Fruit fly (Drosophila melanogaster) whole organism, embryonic: ENCODE measurements around the gene Chd64.

ENCODE experiments used
- Ada2b ChIP-seq: fragments of 200-800 bp; sonication (Bioruptor generic); IDR thresholded peaks from 2 replicates; pipeline ENCODE4 v1.3.6; 2022; ENCODE audit warnings: missing biosample characterization, missing genetic modification characterization
- C15 ChIP-seq: fragments of 200-800 bp; sonication (Bioruptor generic); IDR thresholded peaks from 3 replicates; pipeline ENCODE4 v1.3.6; 2022; ENCODE audit warnings: missing biosample characterization, missing genetic modification characterization
- CG10147 ChIP-seq: fragments of 200-800 bp; sonication (Bioruptor generic); optimal IDR thresholded peaks from 2 replicates; lab custom pipeline; 2019; ENCODE audit warnings: missing biosample characterization, mild to moderate bottlenecking, missing genetic modification characterization, moderate library complexity
- CG11723 ChIP-seq: fragments of 200-800 bp; sonication (Bioruptor generic); optimal IDR thresholded peaks from 2 replicates; lab custom pipeline; 2017; ENCODE audit warnings: missing biosample characterization, mild to moderate bottlenecking, missing genetic modification characterization
- CG12659 ChIP-seq: fragments of 200-800 bp; sonication (Bioruptor generic); optimal IDR thresholded peaks from 3 replicates; lab custom pipeline; 2017; ENCODE audit warnings: mild to moderate bottlenecking, missing biosample characterization, missing genetic modification reagents, missing genetic modification characterization
- CG12744 ChIP-seq: fragments of 200-800 bp; sonication (Bioruptor generic); optimal IDR thresholded peaks from 2 replicates; lab custom pipeline; 2016; ENCODE audit warnings: missing biosample characterization, missing genetic modification characterization
- CG12942 ChIP-seq: fragments of 200-800 bp; sonication (Bioruptor generic); optimal IDR thresholded peaks from 3 replicates; lab custom pipeline; 2016; ENCODE audit warnings: missing biosample characterization, missing genetic modification characterization
- CG13287 ChIP-seq: fragments of 200-800 bp; sonication (Bioruptor generic); IDR thresholded peaks from 2 replicates; pipeline ENCODE4 v1.3.6; 2022; ENCODE audit warnings: missing biosample characterization, missing genetic modification characterization; ENCODE audit not compliant: partially characterized antibody
- CG15073 ChIP-seq: fragments of 200-800 bp; sonication (Bioruptor generic); optimal IDR thresholded peaks from 2 replicates; lab custom pipeline; 2016; ENCODE audit warnings: missing biosample characterization, missing genetic modification characterization
- CG1602 ChIP-seq: fragments of 200-800 bp; sonication (Bioruptor generic); optimal IDR thresholded peaks from 3 replicates; lab custom pipeline; 2016; ENCODE audit warnings: missing biosample characterization, missing genetic modification characterization
- CG17186 ChIP-seq: fragments of 200-800 bp; sonication (Bioruptor generic); optimal IDR thresholded peaks from 3 replicates; lab custom pipeline; 2017; ENCODE audit warnings: missing biosample characterization, missing genetic modification reagents, missing genetic modification characterization
- CG17359 ChIP-seq: fragments of 200-800 bp; sonication (Bioruptor generic); optimal IDR thresholded peaks from 3 replicates; lab custom pipeline; 2018; ENCODE audit warnings: missing biosample characterization, mild to moderate bottlenecking, missing genetic modification characterization, moderate library complexity
- CG17612 ChIP-seq: fragments of 200-800 bp; sonication (Bioruptor generic); IDR thresholded peaks from 2 replicates; pipeline ENCODE4 v1.3.6; 2022; ENCODE audit warnings: missing biosample characterization, missing genetic modification characterization
- CG8388 ChIP-seq: fragments of 200-800 bp; sonication (Bioruptor generic); optimal IDR thresholded peaks from 2 replicates; lab custom pipeline; 2019; ENCODE audit warnings: missing biosample characterization, mild to moderate bottlenecking, missing genetic modification characterization, moderate library complexity
- CG8944 ChIP-seq: fragments of 200-800 bp; sonication (Bioruptor generic); optimal IDR thresholded peaks from 3 replicates; lab custom pipeline; 2016; ENCODE audit warnings: missing biosample characterization, missing genetic modification characterization
- CG9215 ChIP-seq: fragments of 200-800 bp; sonication (Bioruptor generic); IDR thresholded peaks from 2 replicates; pipeline ENCODE4 v1.3.6; 2022; ENCODE audit warnings: missing biosample characterization, missing genetic modification characterization
- CG9876 ChIP-seq: fragments of 200-800 bp; sonication (Bioruptor generic); optimal IDR thresholded peaks from 2 replicates; lab custom pipeline; 2016; ENCODE audit warnings: missing biosample characterization, missing genetic modification characterization
- Camta ChIP-seq: fragments of 200-800 bp; sonication (Bioruptor generic); optimal IDR thresholded peaks from 2 replicates; lab custom pipeline; 2016; ENCODE audit warnings: missing biosample characterization, missing genetic modification characterization
- D19B ChIP-seq: fragments of 200-800 bp; sonication (Bioruptor generic); optimal IDR thresholded peaks from 2 replicates; lab custom pipeline; 2017; ENCODE audit warnings: missing biosample characterization, mild to moderate bottlenecking, missing genetic modification characterization
- Doc3 ChIP-seq: fragments of 200-800 bp; sonication (Bioruptor generic); IDR thresholded peaks from 3 replicates; pipeline ENCODE4 v1.3.6; 2022; ENCODE audit warnings: missing biosample characterization, missing genetic modification characterization; ENCODE audit not compliant: partially characterized antibody
- Eip74EF ChIP-seq, 2 experiments: fragments of 200-800 bp in 1 of 2; fragments of >200 bp in 1 of 2; sonication (Bioruptor generic) in 1 of 2; optimal IDR thresholded peaks; 2 replicates each; lab custom pipeline; 2017 to 2019; ENCODE audit warnings: missing biosample characterization in 2 of 2, missing genetic modification characterization in 2 of 2, mild to moderate bottlenecking in 1 of 2, moderate library complexity in 1 of 2
- Elba2 ChIP-seq: fragments of 200-800 bp; sonication (Bioruptor generic); optimal IDR thresholded peaks from 3 replicates; lab custom pipeline; 2016; ENCODE audit warnings: missing biosample characterization, missing genetic modification characterization
- Fer1 ChIP-seq: fragments of 200-800 bp; sonication (Bioruptor generic); optimal IDR thresholded peaks from 2 replicates; lab custom pipeline; 2017; ENCODE audit warnings: missing biosample characterization, mild to moderate bottlenecking, missing genetic modification characterization
- HLHmδ ChIP-seq: fragments of 200-800 bp; sonication (Bioruptor generic); optimal IDR thresholded peaks from 2 replicates; lab custom pipeline; 2018; ENCODE audit warnings: missing biosample characterization, mild to moderate bottlenecking, missing genetic modification characterization, moderate library complexity
- Hmr ChIP-seq: fragments of 200-800 bp; sonication (Bioruptor generic); optimal IDR thresholded peaks from 3 replicates; lab custom pipeline; 2017; ENCODE audit warnings: mild to moderate bottlenecking, missing biosample characterization, missing genetic modification reagents, missing genetic modification characterization
- Lhr ChIP-seq: fragments of 200-800 bp; sonication (Bioruptor generic); optimal IDR thresholded peaks from 3 replicates; lab custom pipeline; 2017; ENCODE audit warnings: mild to moderate bottlenecking, missing biosample characterization, missing genetic modification reagents, missing genetic modification characterization
- Mad ChIP-seq: fragments of 200-800 bp; sonication (Bioruptor generic); optimal IDR thresholded peaks from 2 replicates; lab custom pipeline; 2016; ENCODE audit warnings: missing biosample characterization, missing genetic modification characterization
- Nf-YA ChIP-seq: fragments of 200-800 bp; sonication (Bioruptor generic); IDR thresholded peaks from 2 replicates; pipeline ENCODE4 v1.3.6; 2022; ENCODE audit warnings: missing biosample characterization, missing genetic modification characterization
- Oaz ChIP-seq: fragments of 200-800 bp; sonication (Bioruptor generic); IDR thresholded peaks from 2 replicates; pipeline ENCODE4 v1.3.6; 2022; ENCODE audit warnings: missing biosample characterization, missing genetic modification characterization
- Opbp ChIP-seq: fragments of 200-800 bp; sonication (Bioruptor generic); IDR thresholded peaks from 3 replicates; pipeline ENCODE4 v1.3.6; 2022; ENCODE audit warnings: missing biosample characterization, missing genetic modification characterization; ENCODE audit not compliant: partially characterized antibody
- Rx ChIP-seq: fragments of 200-800 bp; sonication (Bioruptor generic); IDR thresholded peaks from 2 replicates; pipeline ENCODE4 v1.3.6; 2022; ENCODE audit warnings: missing biosample characterization, missing genetic modification characterization
- Six4 ChIP-seq: fragments of 200-800 bp; sonication (Bioruptor generic); optimal IDR thresholded peaks from 2 replicates; lab custom pipeline; 2016; ENCODE audit warnings: missing biosample characterization, missing genetic modification characterization
- Stat92E ChIP-seq, 3 experiments: fragments of >200 bp in 2 of 3; fragments of 200-800 bp in 1 of 3; sonication (Bioruptor generic) in 1 of 3; optimal IDR thresholded peaks; 2 replicates each; lab custom pipeline; 2017 to 2019; ENCODE audit warnings: missing biosample characterization in 3 of 3, missing genetic modification characterization in 3 of 3, mild to moderate bottlenecking in 1 of 3, moderate library complexity in 1 of 3
- ash1 ChIP-seq: fragments of 200-800 bp; sonication (Bioruptor generic); optimal IDR thresholded peaks from 2 replicates; lab custom pipeline; 2018; ENCODE audit warnings: missing biosample characterization, mild to moderate bottlenecking, missing genetic modification characterization
- az2 ChIP-seq: fragments of 200-800 bp; sonication (Bioruptor generic); optimal IDR thresholded peaks from 3 replicates; lab custom pipeline; 2016; ENCODE audit warnings: missing biosample characterization, missing genetic modification characterization
- eve ChIP-seq, 2 experiments: fragments of >200 bp; optimal IDR thresholded peaks; 2 replicates each; lab custom pipeline; 2017; ENCODE audit warnings: missing biosample characterization in 2 of 2, missing genetic modification characterization in 2 of 2
- exex ChIP-seq: fragments of 200-800 bp; sonication (Bioruptor generic); optimal IDR thresholded peaks from 4 replicates; lab custom pipeline; 2018; ENCODE audit warnings: missing biosample characterization, mild to moderate bottlenecking, missing genetic modification characterization, moderate library complexity
- fd102C ChIP-seq: fragments of 200-800 bp; sonication (Bioruptor generic); optimal IDR thresholded peaks from 2 replicates; lab custom pipeline; 2018; ENCODE audit warnings: missing biosample characterization, mild to moderate bottlenecking, missing genetic modification characterization, moderate library complexity
- hb ChIP-seq: fragments of 200-800 bp; sonication (Bioruptor generic); IDR thresholded peaks from 3 replicates; pipeline ENCODE4 v1.3.6; 2022; ENCODE audit warnings: missing biosample characterization, missing genetic modification characterization; ENCODE audit not compliant: partially characterized antibody
- lbe ChIP-seq: fragments of 200-800 bp; sonication (Bioruptor generic); optimal IDR thresholded peaks from 2 replicates; lab custom pipeline; 2016; ENCODE audit warnings: missing biosample characterization, mild to moderate bottlenecking, missing genetic modification characterization
- lov ChIP-seq, 2 experiments: fragments of 200-800 bp in 1 of 2; fragments of >200 bp in 1 of 2; sonication (Bioruptor generic) in 1 of 2; IDR thresholded peaks in 1 of 2; optimal IDR thresholded peaks in 1 of 2; 2 replicates in 1 of 2; 3 replicates in 1 of 2; pipeline versions ENCODE4 v1.3.6 to Lab custom; 2017 to 2022; ENCODE audit warnings: missing biosample characterization in 1 of 2, missing genetic modification characterization in 1 of 2
- pfk ChIP-seq: fragments of 200-800 bp; sonication (Bioruptor generic); optimal IDR thresholded peaks from 2 replicates; lab custom pipeline; 2018; ENCODE audit warnings: missing biosample characterization, mild to moderate bottlenecking, missing genetic modification characterization, moderate library complexity
- pnt ChIP-seq: fragments of 200-800 bp; sonication (Bioruptor generic); optimal IDR thresholded peaks from 3 replicates; lab custom pipeline; 2016; ENCODE audit warnings: missing biosample characterization, missing genetic modification characterization
- pzg ChIP-seq: fragments of 200-800 bp; sonication (Bioruptor generic); optimal IDR thresholded peaks from 3 replicates; lab custom pipeline; 2018; ENCODE audit warnings: missing biosample characterization, mild to moderate bottlenecking, missing genetic modification characterization, moderate library complexity
- sc ChIP-seq, 3 experiments: fragments of >200 bp in 2 of 3; fragments of 200-800 bp in 1 of 3; sonication (Bioruptor generic) in 1 of 3; optimal IDR thresholded peaks; 2 replicates in 2 of 3; 3 replicates in 1 of 3; lab custom pipeline; 2017; ENCODE audit warnings: mild to moderate bottlenecking in 1 of 3, missing biosample characterization in 1 of 3, missing genetic modification characterization in 1 of 3, missing genetic modification reagents in 1 of 3
- stwl ChIP-seq: fragments of 200-800 bp; sonication (Bioruptor generic); optimal IDR thresholded peaks from 3 replicates; lab custom pipeline; 2018; ENCODE audit warnings: missing biosample characterization, mild to moderate bottlenecking, missing genetic modification characterization, moderate library complexity
- tio ChIP-seq: fragments of 200-800 bp; sonication (Bioruptor generic); optimal IDR thresholded peaks from 2 replicates; lab custom pipeline; 2017; ENCODE audit warnings: missing biosample characterization, missing genetic modification characterization, inconsistent platforms
- toy ChIP-seq: fragments of 200-800 bp; sonication (Bioruptor generic); IDR thresholded peaks from 2 replicates; pipeline ENCODE4 v1.3.6; 2022; ENCODE audit warnings: missing biosample characterization, missing genetic modification characterization
- vvl ChIP-seq: fragments of 200-800 bp; sonication (Bioruptor generic); IDR thresholded peaks from 2 replicates; pipeline ENCODE4 v1.3.6; 2022; ENCODE audit warnings: missing biosample characterization, missing genetic modification characterization

Chd64 gene

dm6 chr3L:4071561-4072049 is 50.6 kb downstream of the Chd64 start, which contains the start of gene wit (continued):
- TF ChIP-seq fd102C (GFP tag; lab: Kevin White, UChicago) = no peak
- TF ChIP-seq tio = no peak
- no peak for TF ChIP-seq toy (GFP tag; lab: Robert Waterston, UW)
- TF ChIP-seq Rx = no peak
- no peak for TF ChIP-seq pzg
- no peak for TF ChIP-seq stwl (tag; lab: Kevin White, UChicago)
- no peak for TF ChIP-seq lov (optimal IDR thresholded peaks at IDR 0.05; lab: Kevin White, UChicago)
- no peak for TF ChIP-seq lov (GFP tag; IDR thresholded peaks at IDR 0.05; lab: Robert Waterston, UW)
- peak; percentile 67 for TF ChIP-seq Fer1 (GFP tag; lab: Kevin White, UChicago)
- TF ChIP-seq ash1 (GFP tag; lab: Kevin White, UChicago) = no peak
- 0 out of 3 replicates have a peak, but pooled peaks have one; percentile 26 for TF ChIP-seq C15 (GFP tag; lab: Robert Waterston, UW)
- no peak for TF ChIP-seq CG11723 (GFP tag; lab: Kevin White, UChicago)
- TF ChIP-seq Nf-YA (GFP tag; lab: Robert Waterston, UW) = no peak
- no peak for TF ChIP-seq CG15073 (GFP tag; lab: Kevin White, UChicago)
- no peak for TF ChIP-seq CG17612 (GFP tag; lab: Robert Waterston, UW)
- no peak for TF ChIP-seq Lhr (GFP tag; lab: Kevin White, UChicago)
- TF ChIP-seq sc (optimal IDR thresholded peaks at IDR 0.05; lab: Kevin White, UChicago) = no peak
- no peak for TF ChIP-seq sc (GFP tag; optimal IDR thresholded peaks at IDR 0.05; lab: Kevin White, UChicago)
- no peak for TF ChIP-seq CG1602 (GFP tag; lab: Kevin White, UChicago)
- TF ChIP-seq hb (GFP tag; lab: Robert Waterston, UW) = no peak
- peak; percentile 50 for TF ChIP-seq Hmr
- TF ChIP-seq Ada2b (GFP tag; lab: Robert Waterston, UW) = no peak
- no peak for TF ChIP-seq D19B (GFP tag; lab: Kevin White, UChicago)
- TF ChIP-seq CG17359 = peak; percentile 16
- no peak for TF ChIP-seq az2 (GFP tag; lab: Kevin White, UChicago)
- no peak for TF ChIP-seq CG8388 (GFP tag; lab: Kevin White, UChicago)
- TF ChIP-seq Mad (GFP tag; lab: Kevin White, UChicago) = peak; percentile 6
- TF ChIP-seq CG12744 (GFP tag; lab: Kevin White, UChicago) = no peak
- TF ChIP-seq exex = no peak
- TF ChIP-seq Oaz (GFP tag; lab: Robert Waterston, UW) = no peak
- TF ChIP-seq pnt (GFP tag; lab: Kevin White, UChicago) = no peak
- TF ChIP-seq CG12659 = no peak
- peak; percentile 48; the same call in 1 of the 3 replicates for TF ChIP-seq Doc3 (GFP tag; lab: Robert Waterston, UW)
- peak in 1 of 2 experiments; percentile 27 for TF ChIP-seq Eip74EF (GFP tag; optimal IDR thresholded peaks at IDR 0.05; lab: Kevin White, UChicago)
- TF ChIP-seq Stat92E (GFP tag; optimal IDR thresholded peaks at IDR 0.05; lab: Kevin White, UChicago) = no peak
- TF ChIP-seq HLHmδ (GFP tag; lab: Kevin White, UChicago) = peak; percentile 78
- TF ChIP-seq vvl = no peak; the same call in 1 of the 2 replicates
- TF ChIP-seq CG13287 = peak; percentile 73
- TF ChIP-seq Six4 (GFP tag; lab: Kevin White, UChicago) = no peak
- no peak for TF ChIP-seq CG9215 (GFP tag; lab: Robert Waterston, UW)
- no peak for TF ChIP-seq eve (GFP tag; optimal IDR thresholded peaks at IDR 0.05; lab: Kevin White, UChicago)
- TF ChIP-seq CG12942 (GFP tag; lab: Kevin White, UChicago) = no peak
- no peak for TF ChIP-seq CG8944 (GFP tag; lab: Kevin White, UChicago)
- no peak for TF ChIP-seq CG10147 (GFP tag; lab: Kevin White, UChicago)
- TF ChIP-seq CG17186 (GFP tag; lab: Kevin White, UChicago) = no peak
- TF ChIP-seq Elba2 (GFP tag; lab: Kevin White, UChicago) = no peak
- peak; percentile 83 for TF ChIP-seq lbe (GFP tag; lab: Kevin White, UChicago)
- no peak for TF ChIP-seq pfk (GFP tag; lab: Kevin White, UChicago)
- TF ChIP-seq Camta (GFP tag; lab: Kevin White, UChicago) = peak; percentile 17
- TF ChIP-seq Opbp (GFP tag; lab: Robert Waterston, UW) = peak; percentile 15; the same call in 1 of the 3 replicates
- TF ChIP-seq CG9876 (GFP tag; lab: Kevin White, UChicago) = no peak
